Fruit fly (Drosophila melanogaster) whole organism, embryonic: Measurements from ENCODE around the gene CG31867.
A peak's percentile ranks its signal among the peaks of the same experiment; 100 is the strongest.

Experiments used
- CG11504 ChIP-seq: fragments of 200-800 bp; sonication (Bioruptor generic); optimal IDR thresholded peaks from 3 replicates; lab custom pipeline; 2019; ENCODE audit warnings: missing biosample characterization, mild to moderate bottlenecking, missing genetic modification characterization, moderate library complexity
- CG13287 ChIP-seq: fragments of 200-800 bp; sonication (Bioruptor generic); IDR thresholded peaks from 2 replicates; pipeline ENCODE4 v1.3.6; 2022; ENCODE audit warnings: missing biosample characterization, missing genetic modification characterization; ENCODE audit not compliant: partially characterized antibody
- CG13424 ChIP-seq: fragments of 200-800 bp; sonication (Bioruptor generic); optimal IDR thresholded peaks from 2 replicates; lab custom pipeline; 2019; ENCODE audit warnings: missing biosample characterization, mild to moderate bottlenecking, missing genetic modification characterization, moderate library complexity
- CG15514 ChIP-seq: fragments of 200-800 bp; sonication (Bioruptor generic); optimal IDR thresholded peaks from 3 replicates; lab custom pipeline; 2017; ENCODE audit warnings: missing biosample characterization, missing genetic modification characterization, mild to moderate bottlenecking, moderate library complexity, missing genetic modification reagents
- CG16813 ChIP-seq: fragments of 200-800 bp; sonication (Bioruptor generic); IDR thresholded peaks from 3 replicates; pipeline ENCODE4 v1.3.6; 2022; ENCODE audit warnings: missing biosample characterization, missing genetic modification characterization; ENCODE audit not compliant: partially characterized antibody
- CG16863 ChIP-seq: fragments of 200-800 bp; sonication (Bioruptor generic); optimal IDR thresholded peaks from 3 replicates; lab custom pipeline; 2016; ENCODE audit warnings: missing biosample characterization, missing genetic modification characterization
- CG17186 ChIP-seq: fragments of 200-800 bp; sonication (Bioruptor generic); optimal IDR thresholded peaks from 3 replicates; lab custom pipeline; 2017; ENCODE audit warnings: missing biosample characterization, missing genetic modification reagents, missing genetic modification characterization
- CG18599 ChIP-seq: fragments of 200-800 bp; sonication (Bioruptor generic); optimal IDR thresholded peaks from 3 replicates; lab custom pipeline; 2017; ENCODE audit warnings: missing biosample characterization, missing genetic modification characterization, mild to moderate bottlenecking, moderate library complexity, missing genetic modification reagents
- CG2889 ChIP-seq: fragments of 200-800 bp; sonication (Bioruptor generic); IDR thresholded peaks from 3 replicates; pipeline ENCODE4 v1.3.6; 2022; ENCODE audit warnings: missing biosample characterization, missing genetic modification characterization
- CG30431 ChIP-seq: fragments of 200-800 bp; sonication (Bioruptor generic); optimal IDR thresholded peaks from 2 replicates; lab custom pipeline; 2017; ENCODE audit warnings: missing biosample characterization, missing genetic modification characterization
- CG3065 ChIP-seq: fragments of 200-800 bp; sonication (Bioruptor generic); optimal IDR thresholded peaks from 2 replicates; lab custom pipeline; 2016; ENCODE audit warnings: missing biosample characterization, missing genetic modification characterization
- CG6765 ChIP-seq: fragments of 200-800 bp; sonication (Bioruptor generic); optimal IDR thresholded peaks from 3 replicates; lab custom pipeline; 2017; ENCODE audit warnings: missing biosample characterization, mild to moderate bottlenecking, missing genetic modification characterization
- CG7786 ChIP-seq: fragments of 200-800 bp; sonication (Bioruptor generic); optimal IDR thresholded peaks from 2 replicates; lab custom pipeline; 2016; ENCODE audit warnings: missing biosample characterization, missing genetic modification characterization
- CG9215 ChIP-seq: fragments of 200-800 bp; sonication (Bioruptor generic); IDR thresholded peaks from 2 replicates; pipeline ENCODE4 v1.3.6; 2022; ENCODE audit warnings: missing biosample characterization, missing genetic modification characterization
- CG9797 ChIP-seq: fragments of 200-800 bp; sonication (Bioruptor generic); optimal IDR thresholded peaks from 3 replicates; lab custom pipeline; 2018; ENCODE audit warnings: missing biosample characterization, mild to moderate bottlenecking, missing genetic modification characterization
- CTCF ChIP-seq: fragments of 200-800 bp; sonication (Bioruptor generic); optimal IDR thresholded peaks from 2 replicates; lab custom pipeline; 2017; ENCODE audit warnings: missing biosample characterization, mild to moderate bottlenecking, missing genetic modification characterization, moderate library complexity
- CrebB ChIP-seq: fragments of 200-800 bp; sonication (Bioruptor generic); optimal IDR thresholded peaks from 3 replicates; lab custom pipeline; 2018; ENCODE audit warnings: missing biosample characterization, mild to moderate bottlenecking, missing genetic modification characterization
- D ChIP-seq, 2 experiments: fragments of 200-800 bp in 1 of 2; fragments of >200 bp in 1 of 2; sonication (Bioruptor generic) in 1 of 2; optimal IDR thresholded peaks; 2 replicates in 1 of 2; 3 replicates in 1 of 2; lab custom pipeline; 2017; ENCODE audit warnings: mild to moderate bottlenecking in 1 of 2, missing biosample characterization in 1 of 2, missing genetic modification characterization in 1 of 2, missing genetic modification reagents in 1 of 2
- Doc3 ChIP-seq: fragments of 200-800 bp; sonication (Bioruptor generic); IDR thresholded peaks from 3 replicates; pipeline ENCODE4 v1.3.6; 2022; ENCODE audit warnings: missing biosample characterization, missing genetic modification characterization; ENCODE audit not compliant: partially characterized antibody
- E2f2 ChIP-seq: fragments of 200-800 bp; sonication (Bioruptor generic); IDR thresholded peaks from 2 replicates; pipeline ENCODE4 v1.3.6; 2022; ENCODE audit warnings: missing biosample characterization, missing genetic modification characterization
- Gsc ChIP-seq: fragments of 200-800 bp; sonication (Bioruptor generic); IDR thresholded peaks from 2 replicates; pipeline ENCODE4 v1.3.6; 2022; ENCODE audit warnings: missing biosample characterization, missing genetic modification characterization
- Hand ChIP-seq: fragments of 200-800 bp; sonication (Bioruptor generic); optimal IDR thresholded peaks from 2 replicates; lab custom pipeline; 2017; ENCODE audit warnings: mild to moderate bottlenecking, missing biosample characterization, missing genetic modification reagents, missing genetic modification characterization
- HmgZ ChIP-seq: fragments of 200-800 bp; sonication (Bioruptor generic); optimal IDR thresholded peaks from 2 replicates; lab custom pipeline; 2018; ENCODE audit warnings: missing biosample characterization, mild to moderate bottlenecking, missing genetic modification characterization
- Hmx ChIP-seq: fragments of 200-800 bp; sonication (Bioruptor generic); optimal IDR thresholded peaks from 2 replicates; lab custom pipeline; 2016; ENCODE audit warnings: missing biosample characterization, missing genetic modification characterization
- Kr ChIP-seq: fragments of 200-800 bp; sonication (Bioruptor generic); optimal IDR thresholded peaks from 2 replicates; lab custom pipeline; 2017; ENCODE audit warnings: missing biosample characterization, mild to moderate bottlenecking, missing genetic modification characterization
- Lpt ChIP-seq: fragments of >200 bp; optimal IDR thresholded peaks from 2 replicates; lab custom pipeline; 2018; ENCODE audit warnings: missing biosample characterization, missing genetic modification characterization
- Med ChIP-seq: fragments of 200-800 bp; sonication (Bioruptor generic); peaks from one replicate; lab custom pipeline; 2016; ENCODE audit warnings: missing biosample characterization, missing genetic modification characterization, mild to moderate bottlenecking, inconsistent platforms, moderate library complexity
- Oli ChIP-seq: fragments of 200-800 bp; sonication (Bioruptor generic); optimal IDR thresholded peaks from 2 replicates; lab custom pipeline; 2018; ENCODE audit warnings: missing biosample characterization, mild to moderate bottlenecking, missing genetic modification characterization, moderate library complexity
- Scr ChIP-seq: fragments of 200-800 bp; sonication (Bioruptor generic); IDR thresholded peaks from 2 replicates; pipeline ENCODE4 v1.3.6; 2022; ENCODE audit warnings: missing biosample characterization, missing genetic modification characterization; ENCODE audit not compliant: partially characterized antibody
- Stat92E ChIP-seq, 3 experiments: fragments of >200 bp in 2 of 3; fragments of 200-800 bp in 1 of 3; sonication (Bioruptor generic) in 1 of 3; optimal IDR thresholded peaks; 2 replicates each; lab custom pipeline; 2017 to 2019; ENCODE audit warnings: missing biosample characterization in 3 of 3, missing genetic modification characterization in 3 of 3, mild to moderate bottlenecking in 1 of 3, moderate library complexity in 1 of 3
- Vsx1 ChIP-seq: fragments of 200-800 bp; sonication (Bioruptor generic); optimal IDR thresholded peaks from 2 replicates; lab custom pipeline; 2017; ENCODE audit warnings: missing biosample characterization, mild to moderate bottlenecking, missing genetic modification characterization, missing genetic modification reagents
- amos ChIP-seq: fragments of 200-800 bp; sonication (Bioruptor generic); IDR thresholded peaks from 2 replicates; pipeline ENCODE4 v1.3.6; 2022; ENCODE audit warnings: missing biosample characterization, missing genetic modification characterization; ENCODE audit not compliant: partially characterized antibody
- chif ChIP-seq, 2 experiments: fragments of 200-800 bp; sonication (Bioruptor generic); optimal IDR thresholded peaks; 3 replicates each; lab custom pipeline; 2016; ENCODE audit warnings: missing biosample characterization in 2 of 2, missing genetic modification characterization in 2 of 2
- chinmo ChIP-seq: fragments of 200-800 bp; sonication (Bioruptor generic); IDR thresholded peaks from 4 replicates; pipeline ENCODE4 v1.3.6; 2022; ENCODE audit warnings: missing biosample characterization, missing genetic modification characterization; ENCODE audit not compliant: partially characterized antibody
- crp ChIP-seq, 2 experiments: fragments of 200-800 bp; sonication (Bioruptor generic); optimal IDR thresholded peaks; 2 replicates in 1 of 2; 3 replicates in 1 of 2; lab custom pipeline; 2017; ENCODE audit warnings: missing biosample characterization in 2 of 2, missing genetic modification characterization in 2 of 2, mild to moderate bottlenecking in 1 of 2, moderate library complexity in 1 of 2
- dysf ChIP-seq: fragments of 200-800 bp; sonication (Bioruptor generic); IDR thresholded peaks from 3 replicates; pipeline ENCODE4 v1.3.6; 2022; ENCODE audit warnings: missing biosample characterization, missing genetic modification characterization
- ems ChIP-seq: fragments of 200-800 bp; sonication (Bioruptor generic); optimal IDR thresholded peaks from 3 replicates; lab custom pipeline; 2016; ENCODE audit warnings: missing biosample characterization, missing genetic modification characterization
- fru ChIP-seq: fragments of >200 bp; optimal IDR thresholded peaks from 2 replicates; lab custom pipeline; 2017
- lab ChIP-seq: fragments of 200-800 bp; sonication (Bioruptor generic); optimal IDR thresholded peaks from 3 replicates; lab custom pipeline; 2017; ENCODE audit warnings: missing biosample characterization, missing genetic modification characterization, mild to moderate bottlenecking, moderate library complexity, missing genetic modification reagents
- nmo ChIP-seq: fragments of 200-800 bp; sonication (Bioruptor generic); optimal IDR thresholded peaks from 2 replicates; lab custom pipeline; 2018; ENCODE audit warnings: missing biosample characterization, mild to moderate bottlenecking, missing genetic modification characterization, moderate library complexity
- onecut ChIP-seq: fragments of 200-800 bp; sonication (Bioruptor generic); IDR thresholded peaks from 2 replicates; pipeline ENCODE4 v1.3.6; 2022; ENCODE audit warnings: missing biosample characterization, missing genetic modification characterization
- pita ChIP-seq: fragments of 200-800 bp; sonication (Bioruptor generic); optimal IDR thresholded peaks from 2 replicates; lab custom pipeline; 2017; ENCODE audit warnings: missing biosample characterization, mild to moderate bottlenecking, missing genetic modification characterization
- ranshi ChIP-seq: fragments of 200-800 bp; sonication (Bioruptor generic); IDR thresholded peaks from 2 replicates; pipeline ENCODE4 v1.3.6; 2022; ENCODE audit warnings: missing biosample characterization, missing genetic modification characterization
- sens-2 ChIP-seq: fragments of 200-800 bp; sonication (Bioruptor generic); IDR thresholded peaks from 2 replicates; pipeline ENCODE4 v1.3.6; 2022; ENCODE audit warnings: missing biosample characterization, missing genetic modification characterization
- tll ChIP-seq, 2 experiments: fragments of 200-800 bp in 1 of 2; fragments of >200 bp in 1 of 2; sonication (Bioruptor generic) in 1 of 2; optimal IDR thresholded peaks; 2 replicates each; lab custom pipeline; 2017 to 2019; ENCODE audit warnings: missing biosample characterization in 2 of 2, missing genetic modification characterization in 2 of 2, mild to moderate bottlenecking in 1 of 2, moderate library complexity in 1 of 2
- tna ChIP-seq: fragments of 200-800 bp; sonication (Bioruptor generic); IDR thresholded peaks from 2 replicates; pipeline ENCODE4 v1.3.6; 2022; ENCODE audit warnings: missing biosample characterization, missing genetic modification characterization; ENCODE audit not compliant: partially characterized antibody
- unc-4 ChIP-seq: fragments of 200-800 bp; sonication (Bioruptor generic); IDR thresholded peaks from 2 replicates; pipeline ENCODE4 v1.3.6; 2022; ENCODE audit warnings: missing biosample characterization, missing genetic modification characterization; ENCODE audit not compliant: partially characterized antibody
- zen2 ChIP-seq: fragments of 200-800 bp; sonication (Bioruptor generic); IDR thresholded peaks from 3 replicates; pipeline ENCODE4 v1.3.6; 2022; ENCODE audit warnings: missing biosample characterization, missing genetic modification characterization; ENCODE audit not compliant: partially characterized antibody

The CG31867 gene

dm6 chr2L:11119966-11120517 lies 25.2 kb downstream of the CG31867 start, which contains the start of gene CG6230 (continued):
- no peak for TF ChIP-seq CG18599 (GFP tag; lab: Kevin White, UChicago)
- no peak for TF ChIP-seq Oli
- no peak for TF ChIP-seq CG2889
- no peak for TF ChIP-seq CG11504 (tag; lab: Kevin White, UChicago)
- no peak for TF ChIP-seq CG3065 (GFP tag; lab: Kevin White, UChicago)
- TF ChIP-seq nmo = peak; percentile 9
- TF ChIP-seq crp (GFP tag; optimal IDR thresholded peaks at IDR 0.05; lab: Kevin White, UChicago) = peak; percentile 31 to 91
- no peak for TF ChIP-seq pita (GFP tag; lab: Kevin White, UChicago)
- TF ChIP-seq zen2 = peak; percentile 72; the same call in 2 of the 3 replicates
- peak; percentile 68 for TF ChIP-seq unc-4 (GFP tag; lab: Robert Waterston, UW)
- TF ChIP-seq HmgZ = no peak
- no peak for TF ChIP-seq CG7786 (GFP tag; lab: Kevin White, UChicago)
- TF ChIP-seq ems (GFP tag; lab: Kevin White, UChicago) = no peak
- TF ChIP-seq CG15514 (GFP tag; lab: Kevin White, UChicago) = peak; percentile 16
- TF ChIP-seq chif (GFP tag; optimal IDR thresholded peaks at IDR 0.05; lab: Kevin White, UChicago) = no peak
- TF ChIP-seq ranshi (GFP tag; lab: Robert Waterston, UW) = no peak
- TF ChIP-seq CG13424 = no peak
- TF ChIP-seq CG6765 = no peak
- no peak for TF ChIP-seq Gsc (GFP tag; lab: Robert Waterston, UW)
- TF ChIP-seq fru = no peak
- TF ChIP-seq CG9797 (GFP tag; lab: Kevin White, UChicago) = peak; percentile 18
- TF ChIP-seq dysf (GFP tag; lab: Robert Waterston, UW) = no peak
- TF ChIP-seq amos (GFP tag; lab: Robert Waterston, UW) = peak; percentile 71
- peak; percentile 33; the same call in 1 of the 3 replicates for TF ChIP-seq CG16813 (GFP tag; lab: Robert Waterston, UW)
- no peak for TF ChIP-seq CTCF (GFP tag; lab: Kevin White, UChicago)
- TF ChIP-seq Kr (GFP tag; lab: Kevin White, UChicago) = no peak
- TF ChIP-seq Hmx (GFP tag; lab: Kevin White, UChicago) = no peak
- no peak for TF ChIP-seq CG16863 (GFP tag; lab: Kevin White, UChicago)
- no peak for TF ChIP-seq CG9215 (GFP tag; lab: Robert Waterston, UW)
- peak; percentile 77 for TF ChIP-seq CG13287 (GFP tag; lab: Robert Waterston, UW)
- peak; percentile 90 for TF ChIP-seq E2f2
- TF ChIP-seq sens-2 (GFP tag; lab: Robert Waterston, UW) = no peak
- no peak for TF ChIP-seq Lpt (GFP tag; lab: Kevin White, UChicago)
- peak; percentile 51; the same call in 1 of the 3 replicates for TF ChIP-seq Doc3 (GFP tag; lab: Robert Waterston, UW)
- no peak for TF ChIP-seq CG30431
- peak; percentile 70 for TF ChIP-seq Scr (GFP tag; lab: Robert Waterston, UW)
- TF ChIP-seq chinmo = no peak
- no peak for TF ChIP-seq D (optimal IDR thresholded peaks at IDR 0.05; lab: Kevin White, UChicago)
- TF ChIP-seq D (GFP tag; optimal IDR thresholded peaks at IDR 0.05; lab: Kevin White, UChicago) = no peak
- no peak for TF ChIP-seq tll (GFP tag; optimal IDR thresholded peaks at IDR 0.05; lab: Kevin White, UChicago)
- TF ChIP-seq onecut (GFP tag; lab: Robert Waterston, UW) = no peak
- TF ChIP-seq Vsx1 (GFP tag; lab: Kevin White, UChicago) = no peak
- TF ChIP-seq CG17186 (GFP tag; lab: Kevin White, UChicago) = no peak
- no peak for TF ChIP-seq lab
- TF ChIP-seq Hand = no peak
- no peak for TF ChIP-seq Stat92E (GFP tag; optimal IDR thresholded peaks at IDR 0.05; lab: Kevin White, UChicago)
- TF ChIP-seq CrebB = no peak
- 0 out of 2 replicates have a peak, but pooled peaks have one; percentile 37 for TF ChIP-seq tna
- TF ChIP-seq Med (GFP tag; lab: Kevin White, UChicago) = no peak
